Fruit fly (Drosophila melanogaster): ENCODE results near the gene CG18302.

The CG18302 gene

DNA sequence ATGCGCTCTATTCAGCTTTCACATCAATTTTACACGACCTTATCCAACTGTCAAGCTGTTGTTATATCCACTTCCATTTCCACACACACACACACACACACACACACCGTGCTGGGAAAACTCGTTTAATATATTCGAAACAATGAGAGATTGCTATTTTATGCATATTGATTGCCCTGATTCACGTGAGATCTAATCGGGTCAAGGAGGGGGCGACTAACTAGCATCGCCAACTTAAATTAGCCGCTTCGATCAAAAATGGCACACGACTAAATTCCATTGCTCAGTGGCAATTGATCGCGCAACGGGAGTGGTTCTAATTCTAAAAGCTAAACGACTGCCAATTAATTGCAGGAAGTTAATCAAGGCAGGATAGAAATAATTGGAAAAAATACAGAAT, at the start of gene CG18302:
TSS of gene CG18302 (plus strand) at position 301 of the 400 bp plus-strand sequence.
- TF ChIP-seq Snoo (tag; optimal IDR thresholded peaks at IDR 0.05) (no peak), CG32121 (GFP tag; IDR thresholded peaks at IDR 0.05) (no peak), EcR (GFP tag; optimal IDR thresholded peaks at IDR 0.05) (no peak), CG17806 (tag; optimal IDR thresholded peaks at IDR 0.05) (no peak), D1 (tag; optimal IDR thresholded peaks at IDR 0.05) (no peak), Pif1B (GFP tag; optimal IDR thresholded peaks at IDR 0.05) (no peak), CG14655 (GFP tag; optimal IDR thresholded peaks at IDR 0.05) (no peak), CG9948 (tag; optimal IDR thresholded peaks at IDR 0.05) (no peak), CG15710 (tag; optimal IDR thresholded peaks at IDR 0.05) (no peak), fd96Ca (GFP tag; IDR thresholded peaks at IDR 0.05) (no peak), CG13204 (GFP tag; optimal IDR thresholded peaks at IDR 0.05) (no peak), CG4496 (GFP tag; IDR thresholded peaks at IDR 0.05) (no peak), CG12605 (GFP tag; IDR thresholded peaks at IDR 0.05) (no peak)

dm6 chr2L:10488484-10489223, 45.5 kb upstream of the CG18302 start, which contains the start of the genes Cog4 and CG6144:
TSS of gene Cog4 (minus strand) at chr2L:10488622.
TSS of gene CG6144 (plus strand) at chr2L:10488694.
- TF ChIP-seq CG32121 (GFP tag; IDR thresholded peaks at IDR 0.05) (no peak), CG9948 (tag; optimal IDR thresholded peaks at IDR 0.05) (no peak), CG13204 (GFP tag; optimal IDR thresholded peaks at IDR 0.05) (no peak), CG8301 (tag; optimal IDR thresholded peaks at IDR 0.05) (no peak), D1 (tag; optimal IDR thresholded peaks at IDR 0.05) (no peak), Ets98B (GFP tag; IDR thresholded peaks at IDR 0.05) (no peak), CG14655 (GFP tag; optimal IDR thresholded peaks at IDR 0.05) (no peak), CG34367 (tag; optimal IDR thresholded peaks at IDR 0.05) (no peak), EcR (GFP tag; optimal IDR thresholded peaks at IDR 0.05) (no peak), rn (GFP tag; IDR thresholded peaks at IDR 0.05) (no peak), CG17806 (tag; optimal IDR thresholded peaks at IDR 0.05) (no peak), gl (tag; optimal IDR thresholded peaks at IDR 0.05) (no peak), CG8159 (tag; optimal IDR thresholded peaks at IDR 0.05) (no peak), CG15710 (tag; optimal IDR thresholded peaks at IDR 0.05) (no peak), CG4496 (GFP tag; IDR thresholded peaks at IDR 0.05) (no peak)

- no peak for TF ChIP-seq fd96Ca (GFP tag; IDR thresholded peaks at IDR 0.05)
- no peak for TF ChIP-seq Pif1B (GFP tag; optimal IDR thresholded peaks at IDR 0.05)
- no peak for TF ChIP-seq CG14655 (GFP tag; optimal IDR thresholded peaks at IDR 0.05)
- no peak for TF ChIP-seq CG12605 (GFP tag; IDR thresholded peaks at IDR 0.05)
- no peak for TF ChIP-seq Snoo (tag; optimal IDR thresholded peaks at IDR 0.05)
- TF ChIP-seq Pif1A (GFP tag; optimal IDR thresholded peaks at IDR 0.05): no peak
- TF ChIP-seq CG4496 (GFP tag; IDR thresholded peaks at IDR 0.05): no peak
- TF ChIP-seq D1 (tag; optimal IDR thresholded peaks at IDR 0.05): no peak
- no peak for TF ChIP-seq Ets98B (GFP tag; IDR thresholded peaks at IDR 0.05)
- TF ChIP-seq CG13204 (GFP tag; optimal IDR thresholded peaks at IDR 0.05): no peak
Observed at dm6 chr2L:10491354-10491753, 42.8 kb upstream of the CG18302 start, which contains the start of gene CG13144. TSS of gene CG13144 (minus strand) at chr2L:10491454.

DNA sequence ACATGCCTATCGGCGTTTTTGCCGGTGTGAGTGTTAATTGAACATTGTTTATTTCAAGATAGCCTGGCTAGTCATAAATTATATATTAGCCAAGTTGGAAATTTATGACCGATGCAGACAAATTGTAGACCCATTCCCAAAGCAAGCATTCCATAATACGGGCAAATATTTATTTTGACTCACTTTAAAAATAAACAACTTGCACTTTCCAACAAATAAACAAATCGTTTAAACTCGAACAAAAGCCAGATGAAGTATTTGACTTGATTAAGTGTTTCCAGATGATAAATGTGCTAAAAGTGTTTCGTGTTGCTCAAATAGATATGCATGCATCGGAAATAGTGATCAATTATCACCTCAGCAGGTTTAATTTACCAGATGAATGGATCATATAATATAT, 38.6 kb upstream of the CG18302 start:
- TF ChIP-seq CG8301 (tag; optimal IDR thresholded peaks at IDR 0.05) (no peak), Pif1A (GFP tag; optimal IDR thresholded peaks at IDR 0.05) (no peak), rn (GFP tag; IDR thresholded peaks at IDR 0.05) (no peak), CG9948 (tag; optimal IDR thresholded peaks at IDR 0.05) (no peak), CG15710 (tag; optimal IDR thresholded peaks at IDR 0.05) (no peak), Pif1B (GFP tag; optimal IDR thresholded peaks at IDR 0.05) (no peak), CG34367 (tag; optimal IDR thresholded peaks at IDR 0.05) (no peak), CG12605 (GFP tag; IDR thresholded peaks at IDR 0.05) (no peak), D1 (tag; optimal IDR thresholded peaks at IDR 0.05) (no peak), gl (tag; optimal IDR thresholded peaks at IDR 0.05) (no peak), EcR (GFP tag; optimal IDR thresholded peaks at IDR 0.05) (no peak), CG14655 (GFP tag; optimal IDR thresholded peaks at IDR 0.05) (no peak), Ets98B (GFP tag; IDR thresholded peaks at IDR 0.05) (no peak), CG4496 (GFP tag; IDR thresholded peaks at IDR 0.05) (no peak)

DNA sequence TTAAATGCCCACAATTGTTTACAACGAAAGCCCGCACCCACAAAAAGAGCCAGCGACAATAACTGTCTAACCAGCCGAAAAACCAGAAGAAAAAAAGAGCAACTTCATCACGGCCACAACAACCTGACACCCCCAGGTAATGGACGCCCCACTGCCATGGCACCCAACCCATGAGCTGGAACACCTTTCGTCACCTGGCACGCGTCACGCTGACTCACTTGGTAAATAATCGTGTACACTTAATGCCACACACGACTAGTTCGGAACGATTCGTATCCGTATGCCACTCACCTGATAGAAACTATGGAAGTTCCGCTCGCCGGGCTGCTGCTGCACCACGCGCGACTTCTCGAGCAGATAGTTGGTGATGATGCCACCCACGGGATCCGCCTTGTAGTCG, 37.8 kb upstream of the CG18302 start:
- TF ChIP-seq fd96Ca (GFP tag; IDR thresholded peaks at IDR 0.05) (no peak), EcR (GFP tag; optimal IDR thresholded peaks at IDR 0.05) (no peak), CG34367 (tag; optimal IDR thresholded peaks at IDR 0.05) (no peak), gl (tag; optimal IDR thresholded peaks at IDR 0.05) (no peak), Snoo (tag; optimal IDR thresholded peaks at IDR 0.05) (no peak), CG13204 (GFP tag; optimal IDR thresholded peaks at IDR 0.05) (no peak), CG8301 (tag; optimal IDR thresholded peaks at IDR 0.05) (no peak), CG32121 (GFP tag; IDR thresholded peaks at IDR 0.05) (no peak), D1 (tag; optimal IDR thresholded peaks at IDR 0.05) (no peak), CG12605 (GFP tag; IDR thresholded peaks at IDR 0.05) (no peak), Ets98B (GFP tag; IDR thresholded peaks at IDR 0.05) (no peak), CG15710 (tag; optimal IDR thresholded peaks at IDR 0.05) (no peak), CG10348 (GFP tag; IDR thresholded peaks at IDR 0.05) (no peak)

DNA sequence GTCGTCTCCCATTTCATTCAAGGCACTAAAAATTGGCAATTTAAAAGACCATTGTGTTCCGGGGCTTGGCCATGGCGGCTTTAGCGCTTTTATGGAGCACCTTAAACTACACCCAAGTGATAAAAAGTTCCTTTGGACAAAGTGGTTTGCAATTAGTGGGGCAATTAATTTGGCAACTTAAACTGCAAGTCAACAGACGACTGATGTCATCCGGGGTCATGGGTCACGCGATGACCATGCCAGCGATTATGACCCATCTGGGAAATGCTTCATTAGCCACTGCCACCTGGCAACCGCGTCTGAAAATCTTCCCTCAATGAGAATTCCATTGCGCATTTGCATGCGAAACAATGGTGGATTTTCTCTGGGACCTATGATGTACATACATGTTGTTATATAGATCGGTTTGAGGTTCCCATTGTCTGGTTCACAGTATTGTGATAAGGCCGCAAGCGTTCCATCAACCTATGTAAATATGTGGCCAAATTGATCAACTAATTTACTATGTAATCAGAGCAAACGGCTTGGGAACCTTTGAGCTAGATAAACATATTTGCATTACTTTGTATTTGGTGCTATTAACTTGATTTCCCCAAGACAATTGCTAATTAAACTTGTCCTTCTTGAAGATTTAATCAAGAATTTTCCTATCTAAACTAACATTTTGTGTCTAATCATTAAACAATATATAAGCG, 36.9 kb upstream of the CG18302 start:
- TF ChIP-seq CG17806 (tag; optimal IDR thresholded peaks at IDR 0.05): no peak
- TF ChIP-seq CG34367 (tag; optimal IDR thresholded peaks at IDR 0.05): no peak
- TF ChIP-seq gl (tag; optimal IDR thresholded peaks at IDR 0.05): no peak
- TF ChIP-seq CG13204 (GFP tag; optimal IDR thresholded peaks at IDR 0.05): no peak
- no peak for TF ChIP-seq EcR (GFP tag; optimal IDR thresholded peaks at IDR 0.05)
- TF ChIP-seq Ets98B (GFP tag; IDR thresholded peaks at IDR 0.05): no peak
- TF ChIP-seq CG15710 (tag; optimal IDR thresholded peaks at IDR 0.05): no peak
- no peak for TF ChIP-seq CG12605 (GFP tag; IDR thresholded peaks at IDR 0.05)
- no peak for TF ChIP-seq Pif1B (GFP tag; optimal IDR thresholded peaks at IDR 0.05)

Measured in whole organism, pupa.